Worm (Caenorhabditis elegans) whole organism, young adult: ENCODE results near the gene cutl-18.

Source experiments
- D2030.7 ChIP-seq: fragments of 200-800 bp; sonication (Bioruptor generic); IDR thresholded peaks from 2 replicates; pipeline ENCODE4 v1.3.6; 2022; ENCODE audit warnings: missing genetic modification reagents, missing genetic modification characterization, missing compliant biosample characterization
- F10E7.11 ChIP-seq: sonication (generic microtip); optimal IDR thresholded peaks from 2 replicates; lab custom pipeline; 2017; ENCODE audit warnings: mild to moderate bottlenecking, missing genetic modification characterization, moderate library complexity, missing compliant biosample characterization
- F23B12.7 ChIP-seq: sonication (generic microtip); optimal IDR thresholded peaks from 2 replicates; lab custom pipeline; 2017; ENCODE audit warnings: missing genetic modification characterization, mild to moderate bottlenecking, missing compliant biosample characterization, antibody characterized with exemption, moderate library complexity; ENCODE audit not compliant: insufficient read depth
- F37B4.10 ChIP-seq: fragments of 200-800 bp; sonication (Bioruptor generic); IDR thresholded peaks from 2 replicates; pipeline ENCODE4 v1.3.6; 2022; ENCODE audit warnings: missing genetic modification characterization, missing compliant biosample characterization
- F49E8.2 ChIP-seq: sonication (generic microtip); optimal IDR thresholded peaks from 3 replicates; lab custom pipeline; 2017; ENCODE audit warnings: missing genetic modification characterization, mild to moderate bottlenecking, missing compliant biosample characterization, antibody characterized with exemption, moderate library complexity; ENCODE audit not compliant: insufficient read depth
- Y67H2A.10 ChIP-seq: fragments of 200-800 bp; sonication (Bioruptor generic); conservative IDR thresholded peaks from 2 replicates; pipeline ENCODE4 v1.3.6; 2022; ENCODE audit warnings: missing genetic modification reagents, missing genetic modification characterization, missing compliant biosample characterization
- aptf-2 ChIP-seq: fragments of 200-800 bp; sonication (Bioruptor generic); conservative IDR thresholded peaks from 2 replicates; pipeline ENCODE4 v1.3.6; 2022; ENCODE audit warnings: missing genetic modification reagents, missing genetic modification characterization, missing compliant biosample characterization
- atf-7 ChIP-seq: sonication (generic microtip); optimal IDR thresholded peaks from 2 replicates; lab custom pipeline; 2017; ENCODE audit warnings: mild to moderate bottlenecking, missing genetic modification characterization, missing compliant biosample characterization
- attf-3 ChIP-seq: fragments of 200-800 bp; sonication (Bioruptor generic); conservative IDR thresholded peaks from 2 replicates; pipeline ENCODE4 v1.3.6; 2022; ENCODE audit warnings: missing genetic modification reagents, missing genetic modification characterization, missing compliant biosample characterization
- attf-6 ChIP-seq: fragments of 200-800 bp; sonication (Bioruptor generic); IDR thresholded peaks from 2 replicates; pipeline ENCODE4 v1.3.6; 2022; ENCODE audit warnings: missing genetic modification reagents, missing genetic modification characterization, missing compliant biosample characterization
- bed-1 ChIP-seq: fragments of 200-800 bp; sonication (Bioruptor generic); IDR thresholded peaks from 2 replicates; pipeline ENCODE4 v1.3.6; 2022; ENCODE audit warnings: missing genetic modification reagents, missing genetic modification characterization, missing compliant biosample characterization
- bed-2 ChIP-seq: fragments of 200-800 bp; sonication (Bioruptor generic); IDR thresholded peaks from 2 replicates; pipeline ENCODE4 v1.3.6; 2022; ENCODE audit warnings: missing genetic modification reagents, missing genetic modification characterization, missing compliant biosample characterization
- cebp-1 ChIP-seq, 2 experiments: fragments of 200-800 bp in 1 of 2; sonication (Bioruptor generic) in 1 of 2; sonication (generic microtip) in 1 of 2; IDR thresholded peaks in 1 of 2; optimal IDR thresholded peaks in 1 of 2; 2 replicates each; pipeline versions ENCODE4 v1.3.6 to Lab custom; 2017 to 2022; ENCODE audit warnings: missing compliant biosample characterization in 2 of 2, missing genetic modification characterization in 2 of 2, mild to moderate bottlenecking in 1 of 2, missing genetic modification reagents in 1 of 2, moderate library complexity in 1 of 2
- cebp-2 ChIP-seq: fragments of 200-800 bp; sonication (Bioruptor generic); IDR thresholded peaks from 2 replicates; pipeline ENCODE4 v1.3.6; 2022; ENCODE audit warnings: missing genetic modification characterization, missing compliant biosample characterization
- ceh-100 ChIP-seq: fragments of 200-800 bp; sonication (Bioruptor generic); IDR thresholded peaks from 2 replicates; pipeline ENCODE4 v1.3.6; 2022; ENCODE audit warnings: missing genetic modification reagents, missing genetic modification characterization, missing compliant biosample characterization
- ceh-40 ChIP-seq: fragments of 200-800 bp; sonication (Bioruptor generic); IDR thresholded peaks from 2 replicates; pipeline ENCODE4 v1.3.6; 2022; ENCODE audit warnings: missing genetic modification characterization, missing compliant biosample characterization
- ceh-79 ChIP-seq: sonication (generic microtip); optimal IDR thresholded peaks from 2 replicates; lab custom pipeline; 2017; ENCODE audit warnings: mild to moderate bottlenecking, missing genetic modification characterization, missing compliant biosample characterization
- dox-1 ChIP-seq: fragments of 200-800 bp; sonication (Bioruptor generic); IDR thresholded peaks from 2 replicates; pipeline ENCODE4 v1.3.6; 2022; ENCODE audit warnings: missing genetic modification reagents, missing genetic modification characterization, missing compliant biosample characterization
- dpff-1 ChIP-seq: sonication (generic microtip); optimal IDR thresholded peaks from 2 replicates; lab custom pipeline; 2017; ENCODE audit warnings: mild to moderate bottlenecking, missing genetic modification characterization, missing compliant biosample characterization
- efl-1 ChIP-seq: fragments of 150-350 bp; optimal IDR thresholded peaks from 2 replicates; lab custom pipeline; 2014; ENCODE audit warnings: missing biosample characterization, missing genetic modification reagents, missing genetic modification characterization
- egl-44 ChIP-seq: fragments of 200-800 bp; sonication (Bioruptor generic); IDR thresholded peaks from 2 replicates; pipeline ENCODE4 v1.3.6; 2022; ENCODE audit warnings: missing genetic modification reagents, missing genetic modification characterization, missing compliant biosample characterization
- egrh-3 ChIP-seq: fragments of 200-800 bp; sonication (Bioruptor generic); IDR thresholded peaks from 2 replicates; pipeline ENCODE4 v1.3.6; 2022; ENCODE audit warnings: missing genetic modification reagents, missing genetic modification characterization, missing compliant biosample characterization
- hlh-12 ChIP-seq: sonication (generic microtip); optimal IDR thresholded peaks from 2 replicates; lab custom pipeline; 2016; ENCODE audit warnings: missing genetic modification characterization, missing compliant biosample characterization
- hsf-1 ChIP-seq: fragments of 200-800 bp; sonication (Bioruptor generic); IDR thresholded peaks from 2 replicates; pipeline ENCODE4 v1.3.6; 2022; ENCODE audit warnings: missing genetic modification reagents, missing genetic modification characterization, missing compliant biosample characterization
- lin-35 ChIP-seq, 3 experiments: fragments of 150-350 bp in 2 of 3; sonication (generic microtip) in 1 of 3; optimal IDR thresholded peaks; 2 replicates each; lab custom pipeline; 2014 to 2018; ENCODE audit warnings: missing biosample characterization in 3 of 3, missing genetic modification characterization in 3 of 3, missing genetic modification reagents in 3 of 3
- lin-54 ChIP-seq: fragments of 200-800 bp; sonication (Bioruptor generic); optimal IDR thresholded peaks from 2 replicates; lab custom pipeline; 2018; ENCODE audit warnings: mild to moderate bottlenecking, missing genetic modification characterization, missing compliant biosample characterization
- lir-1 ChIP-seq: fragments of 200-800 bp; sonication (Bioruptor generic); conservative IDR thresholded peaks from 2 replicates; pipeline ENCODE4 v1.3.6; 2022; ENCODE audit warnings: missing genetic modification reagents, missing genetic modification characterization, missing compliant biosample characterization
- lsl-1 ChIP-seq: fragments of 200-800 bp; sonication (Bioruptor generic); optimal IDR thresholded peaks from 2 replicates; lab custom pipeline; 2018; ENCODE audit warnings: mild to moderate bottlenecking, missing genetic modification characterization, moderate library complexity, missing compliant biosample characterization
- lsy-27 ChIP-seq: sonication (generic microtip); optimal IDR thresholded peaks from 2 replicates; lab custom pipeline; 2017; ENCODE audit warnings: missing genetic modification characterization, mild to moderate bottlenecking, missing compliant biosample characterization, antibody characterized with exemption, missing genotype, borderline replicate concordance; ENCODE audit not compliant: insufficient read depth
- madf-3 ChIP-seq: fragments of 200-800 bp; sonication (Bioruptor generic); IDR thresholded peaks from 2 replicates; pipeline ENCODE4 v1.3.6; 2022; ENCODE audit warnings: missing genetic modification reagents, missing genetic modification characterization, missing compliant biosample characterization
- madf-8 ChIP-seq: fragments of 200-800 bp; sonication (Bioruptor generic); conservative IDR thresholded peaks from 2 replicates; pipeline ENCODE4 v1.3.6; 2022; ENCODE audit warnings: missing genetic modification reagents, missing genetic modification characterization, missing compliant biosample characterization
- mxl-1 ChIP-seq: sonication (generic microtip); optimal IDR thresholded peaks from 2 replicates; lab custom pipeline; 2016; ENCODE audit warnings: missing genetic modification characterization, missing compliant biosample characterization
- nfyb-1 ChIP-seq: fragments of 200-800 bp; sonication (Bioruptor generic); IDR thresholded peaks from 2 replicates; pipeline ENCODE4 v1.3.6; 2022; ENCODE audit warnings: missing genetic modification reagents, missing genetic modification characterization, missing compliant biosample characterization
- nhr-179 ChIP-seq: sonication (generic microtip); optimal IDR thresholded peaks from 2 replicates; lab custom pipeline; 2016; ENCODE audit warnings: mild to moderate bottlenecking, missing genetic modification characterization, missing compliant biosample characterization
- pha-4 ChIP-seq: fragments of 150-350 bp; sonication (generic microtip); optimal IDR thresholded peaks from 2 replicates; lab custom pipeline; 2014; ENCODE audit warnings: missing biosample characterization, missing genetic modification reagents, missing genetic modification characterization
- rcor-1 ChIP-seq: fragments of 200-800 bp; sonication (Bioruptor generic); IDR thresholded peaks from 2 replicates; pipeline ENCODE4 v1.3.6; 2022; ENCODE audit warnings: missing genetic modification reagents, missing genetic modification characterization, missing compliant biosample characterization
- repo-1 ChIP-seq: sonication (generic microtip); optimal IDR thresholded peaks from 2 replicates; lab custom pipeline; 2017; ENCODE audit warnings: mild to moderate bottlenecking, missing genetic modification characterization, missing compliant biosample characterization
- sea-2 ChIP-seq: fragments of 200-800 bp; sonication (Bioruptor generic); IDR thresholded peaks from 2 replicates; pipeline ENCODE4 v1.3.6; 2022; ENCODE audit warnings: missing genetic modification characterization, missing compliant biosample characterization
- snpc-1.1 ChIP-seq: sonication (generic microtip); optimal IDR thresholded peaks from 2 replicates; lab custom pipeline; 2017; ENCODE audit warnings: missing genetic modification characterization, mild to moderate bottlenecking, missing compliant biosample characterization, antibody characterized with exemption, moderate library complexity, missing genotype, missing genetic modification reagents; ENCODE audit not compliant: insufficient read depth
- snpc-3.4 ChIP-seq: sonication (generic microtip); optimal IDR thresholded peaks from 2 replicates; lab custom pipeline; 2017; ENCODE audit warnings: missing genetic modification characterization, mild to moderate bottlenecking, missing compliant biosample characterization, antibody characterized with exemption, moderate library complexity, missing genotype, missing genetic modification reagents
- snpc-4 ChIP-seq, 5 experiments: fragments of 150-350 bp in 1 of 5; sonication (generic microtip) in 4 of 5; optimal IDR thresholded peaks; 2 replicates each; lab custom pipeline; 2014 to 2018; ENCODE audit warnings: missing genetic modification characterization in 5 of 5, missing biosample characterization in 3 of 5, antibody characterized with exemption in 2 of 5, mild to moderate bottlenecking in 2 of 5, missing compliant biosample characterization in 2 of 5, missing genotype in 2 of 5, moderate library complexity in 2 of 5, missing genetic modification reagents in 1 of 5
- somi-1 ChIP-seq: fragments of 200-800 bp; sonication (Bioruptor generic); optimal IDR thresholded peaks from 2 replicates; lab custom pipeline; 2018; ENCODE audit warnings: mild to moderate bottlenecking, missing genetic modification characterization, missing compliant biosample characterization
- ztf-22 ChIP-seq: fragments of 200-800 bp; sonication (Bioruptor generic); optimal IDR thresholded peaks from 2 replicates; lab custom pipeline; 2018; ENCODE audit warnings: mild to moderate bottlenecking, missing genetic modification characterization, moderate library complexity, missing compliant biosample characterization
- ztf-25 ChIP-seq: fragments of 200-800 bp; sonication (Bioruptor generic); IDR thresholded peaks from 2 replicates; pipeline ENCODE4 v1.3.6; 2022; ENCODE audit warnings: missing genetic modification reagents, missing genetic modification characterization, missing compliant biosample characterization
- ztf-28 ChIP-seq: fragments of 200-800 bp; sonication (Bioruptor generic); IDR thresholded peaks from 2 replicates; pipeline ENCODE4 v1.3.6; 2022; ENCODE audit warnings: missing genetic modification reagents, missing genetic modification characterization, missing compliant biosample characterization
- ztf-3 ChIP-seq: fragments of 200-800 bp; sonication (Bioruptor generic); optimal IDR thresholded peaks from 2 replicates; lab custom pipeline; 2018; ENCODE audit warnings: mild to moderate bottlenecking, missing genetic modification characterization, missing compliant biosample characterization

Gene cutl-18

DNA sequence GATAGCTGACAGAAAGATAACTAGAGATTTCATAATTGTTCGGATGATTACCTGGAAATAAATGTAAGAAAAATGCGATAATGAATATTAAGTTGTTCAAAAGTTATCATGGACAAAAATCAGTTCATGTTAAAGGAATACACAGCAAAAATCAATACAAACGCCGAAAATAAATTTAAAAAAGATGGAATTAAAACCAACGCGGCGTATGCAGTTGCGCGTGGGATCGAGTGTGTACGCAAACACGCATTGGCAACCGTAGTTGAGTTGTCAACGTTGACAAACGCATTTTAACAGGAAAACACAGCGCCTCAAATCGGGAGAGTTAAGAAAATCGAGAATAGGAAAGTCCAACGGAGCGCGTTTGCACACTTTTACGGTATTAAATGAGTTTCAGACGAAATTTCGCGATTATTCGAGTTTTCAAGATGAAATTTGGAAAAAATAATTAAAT lies 10.2 kb upstream of the cutl-18 start, which contains the start of gene tmed-10 (continued):
- TF ChIP-seq lir-1 (GFP tag; lab: Robert Waterston, UW) (peak; percentile 70; the same call in 1 of the 2 replicates), attf-6 (GFP tag; lab: Robert Waterston, UW) (0 out of 2 replicates have a peak, but pooled peaks have one; percentile 13), F37B4.10 (GFP tag; lab: Robert Waterston, UW) (no peak), madf-3 (no peak), ceh-100 (GFP tag; lab: Robert Waterston, UW) (peak; percentile 89), bed-2 (GFP tag; lab: Robert Waterston, UW) (no peak), hsf-1 (GFP tag; lab: Robert Waterston, UW) (no peak), cebp-2 (GFP tag; lab: Robert Waterston, UW) (no peak), hlh-12 (tag; lab: Kevin White, UChicago) (no peak), aptf-2 (peak; percentile 62; the same call in 1 of the 2 replicates), lsy-27 (tag; lab: Kevin White, UChicago) (no peak), repo-1 (tag; lab: Kevin White, UChicago) (no peak), ztf-3 (GFP tag; lab: Kevin White, UChicago) (no peak), lsl-1 (GFP tag; lab: Kevin White, UChicago) (peak; percentile 64), sea-2 (GFP tag; lab: Robert Waterston, UW) (no peak), ztf-22 (GFP tag; lab: Kevin White, UChicago) (no peak), snpc-1.1 (tag; lab: Kevin White, UChicago) (no peak), nfyb-1 (GFP tag; lab: Robert Waterston, UW) (peak; percentile 76), dpff-1 (tag; lab: Kevin White, UChicago) (no peak), ztf-28 (GFP tag; lab: Robert Waterston, UW) (no peak), D2030.7 (peak; percentile 88), mxl-1 (no peak), ceh-79 (tag; lab: Kevin White, UChicago) (no peak), dox-1 (peak; percentile 97), nhr-179 (tag; lab: Kevin White, UChicago) (no peak), snpc-4 (GFP tag; optimal IDR thresholded peaks at IDR 0.05; lab: Kevin White, UChicago) (peak; percentile 28), snpc-4 (tag; optimal IDR thresholded peaks at IDR 0.05; lab: Kevin White, UChicago) (peak in 3 of 4 experiments; percentile 27 to 72 (median 57)), egrh-3 (GFP tag; lab: Robert Waterston, UW) (0 out of 2 replicates have a peak, but pooled peaks have one; percentile 7), rcor-1 (peak; percentile 89), ceh-40 (GFP tag; lab: Robert Waterston, UW) (no peak), lin-35 (GFP tag; optimal IDR thresholded peaks at IDR 0.05; lab: Kevin White, UChicago) (no peak), ztf-25 (GFP tag; lab: Robert Waterston, UW) (no peak), F49E8.2 (no peak), madf-8 (GFP tag; lab: Robert Waterston, UW) (peak; percentile 39), pha-4 (no peak), snpc-3.4 (peak; percentile 41), atf-7 (tag; lab: Kevin White, UChicago) (no peak), cebp-1 (GFP tag; IDR thresholded peaks at IDR 0.05; lab: Robert Waterston, UW) (no peak), cebp-1 (tag; optimal IDR thresholded peaks at IDR 0.05; lab: Kevin White, UChicago) (no peak), efl-1 (peak; percentile 48), attf-3 (GFP tag; lab: Robert Waterston, UW) (peak; percentile 46; the same call in 1 of the 2 replicates), F10E7.11 (tag; lab: Kevin White, UChicago) (no peak), bed-1 (GFP tag; lab: Robert Waterston, UW) (no peak), egl-44 (GFP tag; lab: Robert Waterston, UW) (0 out of 2 replicates have a peak, but pooled peaks have one; percentile 24), Y67H2A.10 (GFP tag; lab: Robert Waterston, UW) (no peak), somi-1 (GFP tag; lab: Kevin White, UChicago) (no peak), lin-54 (GFP tag; lab: Kevin White, UChicago) (peak; percentile 63), F23B12.7 (tag; lab: Kevin White, UChicago) (no peak)
